Worm (Caenorhabditis elegans) whole organism, midembryonic: ENCODE data around the gene dop-6.

Source experiments
- cog-1 ChIP-seq: sonication (generic microtip); optimal IDR thresholded peaks from 2 replicates; lab custom pipeline; 2016; ENCODE audit warnings: missing genetic modification characterization, missing compliant biosample characterization
- flt-1 ChIP-seq: fragments of 200-800 bp; sonication (Bioruptor generic); IDR thresholded peaks from 2 replicates; pipeline ENCODE4 v1.3.6; 2022; ENCODE audit warnings: missing genetic modification characterization, missing compliant biosample characterization
- klf-2 ChIP-seq: fragments of 200-800 bp; sonication (Bioruptor generic); conservative IDR thresholded peaks from 2 replicates; pipeline ENCODE4 v1.3.6; 2022; ENCODE audit warnings: missing genetic modification reagents, missing genetic modification characterization, missing compliant biosample characterization
- ztf-23 ChIP-seq: fragments of 200-800 bp; sonication (Bioruptor generic); IDR thresholded peaks from 2 replicates; pipeline ENCODE4 v1.3.6; 2022; ENCODE audit warnings: missing genetic modification reagents, missing genetic modification characterization, missing compliant biosample characterization

- TF ChIP-seq flt-1 (GFP tag; lab: Robert Waterston, UW) (no peak), ztf-23 (GFP tag; lab: Robert Waterston, UW) (no peak), klf-2 (GFP tag; lab: Robert Waterston, UW) (no peak), cog-1 (no peak)
Observed at ce11 chrX:4279294-4279782, 41.3 kb upstream of the dop-6 start, which contains the start of the genes twk-28 and ets-9.
